Fruit fly (Drosophila melanogaster) whole organism, adult: ENCODE data around the gene CG32708.

Source experiments
- CG5204 ChIP-seq: fragments of 200-800 bp; sonication (Bioruptor generic); optimal IDR thresholded peaks from 2 replicates; lab custom pipeline; 2016; ENCODE audit warnings: missing biosample characterization, missing genetic modification characterization
- cic ChIP-seq: fragments of 200-800 bp; sonication (Bioruptor generic); optimal IDR thresholded peaks from 2 replicates; lab custom pipeline; 2017; ENCODE audit warnings: missing biosample characterization, mild to moderate bottlenecking, missing genetic modification characterization, moderate library complexity
- kay ChIP-seq: fragments of 200-800 bp; sonication (Bioruptor generic); peaks from one replicate; lab custom pipeline; 2016; ENCODE audit warnings: missing biosample characterization, missing genetic modification characterization, borderline replicate concordance

dm6 chrX:9078263-9078662, 7.5 kb upstream of the CG32708 start, which contains the start of gene CG44325:
- TF ChIP-seq kay (GFP tag; lab: Kevin White, UChicago) (no peak), CG5204 (GFP tag; lab: Kevin White, UChicago) (no peak), cic (no peak)
